ENCODE assay signal across 1 fruit fly cellular context in genomic region chr3L:22471586-22472291, dm6.
TF ChIP-seq lines count a peak whose summit lies in the region.

No protein-coding gene starts in this region.

TF ChIP-seq in whole organism, embryonic, 481 proteins besides CTCF, POLR2A, EP300 and RAD21 (continued from another document and continues in another):
- no peak for TF ChIP-seq CG1647 (GFP tag; optimal IDR thresholded peaks at IDR 0.05; lab: Kevin White, UChicago)
- no peak for TF ChIP-seq C15 (GFP tag; IDR thresholded peaks at IDR 0.05; lab: Robert Waterston, UW)
- no peak for TF ChIP-seq CG10979 (tag; optimal IDR thresholded peaks at IDR 0.05; lab: Kevin White, UChicago)
- no peak for TF ChIP-seq CG6654 (GFP tag; optimal IDR thresholded peaks at IDR 0.05; lab: Kevin White, UChicago)
- TF ChIP-seq Elba2 (GFP tag; optimal IDR thresholded peaks at IDR 0.05; lab: Kevin White, UChicago) = no peak
- TF ChIP-seq ham (GFP tag; IDR thresholded peaks at IDR 0.05; lab: Robert Waterston, UW) = no peak
- TF ChIP-seq CG4707 (GFP tag; optimal IDR thresholded peaks at IDR 0.05; lab: Kevin White, UChicago) = no peak
- 0 out of 2 replicates have a peak, but pooled peaks have one; percentile 30 for TF ChIP-seq CG14014 (GFP tag; IDR thresholded peaks at IDR 0.05; lab: Robert Waterston, UW)
- TF ChIP-seq TFAM (GFP tag; optimal IDR thresholded peaks at IDR 0.05; lab: Kevin White, UChicago) = no peak
- no peak for TF ChIP-seq CG10431 (GFP tag; optimal IDR thresholded peaks at IDR 0.05; lab: Kevin White, UChicago)
- TF ChIP-seq pum (GFP tag; optimal IDR thresholded peaks at IDR 0.05; lab: Kevin White, UChicago) = no peak
- 0 out of 2 replicates have a peak, but pooled peaks have one; percentile 14 for TF ChIP-seq ssp (GFP tag; IDR thresholded peaks at IDR 0.05; lab: Robert Waterston, UW)
- 0 out of 3 replicates have a peak, but pooled peaks have one; percentile 24 for TF ChIP-seq ci (GFP tag; IDR thresholded peaks at IDR 0.05; lab: Robert Waterston, UW)
- peak; percentile 66 for TF ChIP-seq CG32532 (GFP tag; IDR thresholded peaks at IDR 0.05; lab: Robert Waterston, UW)
- no peak for TF ChIP-seq Bgb (GFP tag; IDR thresholded peaks at IDR 0.05; lab: Robert Waterston, UW; ENCODE audit: partially characterized antibody)
- no peak for TF ChIP-seq zfh1 (GFP tag; IDR thresholded peaks at IDR 0.05; lab: Robert Waterston, UW)
- TF ChIP-seq Fer3 (tag; optimal IDR thresholded peaks at IDR 0.05; lab: Kevin White, UChicago) = peak; percentile 62
- no peak for TF ChIP-seq peb (GFP tag; IDR thresholded peaks at IDR 0.05; lab: Robert Waterston, UW)
- peak; percentile 57 for TF ChIP-seq CG10366 (GFP tag; IDR thresholded peaks at IDR 0.05; lab: Robert Waterston, UW)
- TF ChIP-seq CG4854 (GFP tag; optimal IDR thresholded peaks at IDR 0.05; lab: Kevin White, UChicago) = no peak
- no peak for TF ChIP-seq chn (GFP tag; optimal IDR thresholded peaks at IDR 0.05; lab: Kevin White, UChicago)
- no peak for TF ChIP-seq Optix (GFP tag; IDR thresholded peaks at IDR 0.05; lab: Robert Waterston, UW)
- no peak for TF ChIP-seq otp (GFP tag; IDR thresholded peaks at IDR 0.05; lab: Robert Waterston, UW)
- TF ChIP-seq disco-r (GFP tag; optimal IDR thresholded peaks at IDR 0.05; lab: Kevin White, UChicago) = no peak
- TF ChIP-seq ase (GFP tag; IDR thresholded peaks at IDR 0.05; lab: Robert Waterston, UW) = no peak
- TF ChIP-seq Side (GFP tag; optimal IDR thresholded peaks at IDR 0.05; lab: Kevin White, UChicago) = no peak
- no peak for TF ChIP-seq abd-A (tag; optimal IDR thresholded peaks at IDR 0.05; lab: Kevin White, UChicago)
- no peak for TF ChIP-seq nerfin-1 (tag; optimal IDR thresholded peaks at IDR 0.05; lab: Kevin White, UChicago)
- no peak for TF ChIP-seq CG14965 (GFP tag; optimal IDR thresholded peaks at IDR 0.05; lab: Kevin White, UChicago; ENCODE audit: borderline replicate concordance)
- TF ChIP-seq CG31441 (GFP tag; IDR thresholded peaks at IDR 0.05; lab: Robert Waterston, UW) = peak; percentile 52
- TF ChIP-seq nerfin-2 (GFP tag; IDR thresholded peaks at IDR 0.05; lab: Robert Waterston, UW; ENCODE audit: partially characterized antibody) = no peak
- TF ChIP-seq Hr51 (GFP tag; optimal IDR thresholded peaks at IDR 0.05; lab: Kevin White, UChicago) = peak in 1 of 2 experiments; percentile 67
- no peak for TF ChIP-seq Dip3 (GFP tag; optimal IDR thresholded peaks at IDR 0.05; lab: Kevin White, UChicago)
- no peak for TF ChIP-seq tio (GFP tag; optimal IDR thresholded peaks at IDR 0.05; lab: Kevin White, UChicago)
- TF ChIP-seq Lpt (GFP tag; optimal IDR thresholded peaks at IDR 0.05; lab: Kevin White, UChicago) = no peak
- no peak for TF ChIP-seq CG1602 (GFP tag; optimal IDR thresholded peaks at IDR 0.05; lab: Kevin White, UChicago)
- no peak for TF ChIP-seq unc-4 (GFP tag; IDR thresholded peaks at IDR 0.05; lab: Robert Waterston, UW; ENCODE audit: partially characterized antibody)
- no peak for TF ChIP-seq Xbp1 (GFP tag; optimal IDR thresholded peaks at IDR 0.05; lab: Kevin White, UChicago)
- no peak for TF ChIP-seq CG13123 (GFP tag; optimal IDR thresholded peaks at IDR 0.05; lab: Kevin White, UChicago)
- no peak for TF ChIP-seq hkb (optimal IDR thresholded peaks at IDR 0.05; lab: Kevin White, UChicago)
- peak; percentile 54 for TF ChIP-seq hkb (GFP tag; IDR thresholded peaks at IDR 0.05; lab: Robert Waterston, UW)
- peak; percentile 73 for TF ChIP-seq cwo (GFP tag; optimal IDR thresholded peaks at IDR 0.05; lab: Kevin White, UChicago)
- TF ChIP-seq CG13624 (GFP tag; optimal IDR thresholded peaks at IDR 0.05; lab: Kevin White, UChicago) = no peak
- TF ChIP-seq Dfd (GFP tag; optimal IDR thresholded peaks at IDR 0.05; lab: Kevin White, UChicago) = no peak
- TF ChIP-seq phol (tag; optimal IDR thresholded peaks at IDR 0.05; lab: Kevin White, UChicago) = peak; percentile 37
- TF ChIP-seq CG34422 (GFP tag; IDR thresholded peaks at IDR 0.05; lab: Robert Waterston, UW) = peak; percentile 37; the same call in 1 of the 3 replicates
- no peak for TF ChIP-seq gce (GFP tag; IDR thresholded peaks at IDR 0.05; lab: Robert Waterston, UW)
- TF ChIP-seq insv (GFP tag; optimal IDR thresholded peaks at IDR 0.05; lab: Kevin White, UChicago) = no peak
- no peak for TF ChIP-seq NK7.1 (GFP tag; optimal IDR thresholded peaks at IDR 0.05; lab: Kevin White, UChicago)
- no peak for TF ChIP-seq Sry-δ (GFP tag; optimal IDR thresholded peaks at IDR 0.05; lab: Kevin White, UChicago)
- TF ChIP-seq CG11093 (GFP tag; IDR thresholded peaks at IDR 0.05; lab: Robert Waterston, UW) = no peak
- TF ChIP-seq Adf1 (GFP tag; IDR thresholded peaks at IDR 0.05; lab: Robert Waterston, UW) = no peak
- no peak for TF ChIP-seq Bdp1 (GFP tag; optimal IDR thresholded peaks at IDR 0.05; lab: Kevin White, UChicago)
- TF ChIP-seq CG9215 (GFP tag; IDR thresholded peaks at IDR 0.05; lab: Robert Waterston, UW) = peak; percentile 40; the same call in 1 of the 2 replicates
- TF ChIP-seq sug (tag; optimal IDR thresholded peaks at IDR 0.05; lab: Kevin White, UChicago) = peak; percentile 92
- TF ChIP-seq CG3407 (GFP tag; optimal IDR thresholded peaks at IDR 0.05; lab: Kevin White, UChicago) = no peak
- peak; percentile 16; the same call in 1 of the 2 replicates for TF ChIP-seq ttk (GFP tag; IDR thresholded peaks at IDR 0.05; lab: Robert Waterston, UW)
- no peak for TF ChIP-seq CG12071 (GFP tag; optimal IDR thresholded peaks at IDR 0.05; lab: Kevin White, UChicago)
- peak; percentile 41; the same call in 1 of the 2 replicates for TF ChIP-seq rib (GFP tag; IDR thresholded peaks at IDR 0.05; lab: Robert Waterston, UW)
- TF ChIP-seq NC2β (GFP tag; optimal IDR thresholded peaks at IDR 0.05; lab: Kevin White, UChicago) = no peak
- TF ChIP-seq CG3847 (GFP tag; IDR thresholded peaks at IDR 0.05; lab: Robert Waterston, UW) = peak; percentile 49; the same call in 1 of the 2 replicates
- no peak for TF ChIP-seq pb (GFP tag; optimal IDR thresholded peaks at IDR 0.05; lab: Kevin White, UChicago)
- no peak for TF ChIP-seq BEAF-32 (GFP tag; optimal IDR thresholded peaks at IDR 0.05; lab: Kevin White, UChicago)
- no peak for TF ChIP-seq CG30431 (GFP tag; optimal IDR thresholded peaks at IDR 0.05; lab: Kevin White, UChicago)
- peak; percentile 67 for TF ChIP-seq CG18619 (GFP tag; optimal IDR thresholded peaks at IDR 0.05; lab: Kevin White, UChicago)
- no peak for TF ChIP-seq odd (GFP tag; optimal IDR thresholded peaks at IDR 0.05; lab: Kevin White, UChicago)
- TF ChIP-seq CG11504 (tag; optimal IDR thresholded peaks at IDR 0.05; lab: Kevin White, UChicago) = peak; percentile 71
- TF ChIP-seq zen (tag; optimal IDR thresholded peaks at IDR 0.05; lab: Kevin White, UChicago) = no peak
- TF ChIP-seq CG3065 (GFP tag; optimal IDR thresholded peaks at IDR 0.05; lab: Kevin White, UChicago) = no peak
- no peak for TF ChIP-seq CG18476 (GFP tag; optimal IDR thresholded peaks at IDR 0.05; lab: Kevin White, UChicago)
- TF ChIP-seq CG6175 (GFP tag; IDR thresholded peaks at IDR 0.05; lab: Robert Waterston, UW) = no peak
- TF ChIP-seq CG9817 (tag; optimal IDR thresholded peaks at IDR 0.05; lab: Kevin White, UChicago) = peak; percentile 60
- TF ChIP-seq bowl (GFP tag; IDR thresholded peaks at IDR 0.05; lab: Robert Waterston, UW) = no peak
- TF ChIP-seq CG6791 (GFP tag; IDR thresholded peaks at IDR 0.05; lab: Robert Waterston, UW; ENCODE audit: partially characterized antibody) = no peak
- TF ChIP-seq oc (tag; optimal IDR thresholded peaks at IDR 0.05; lab: Kevin White, UChicago) = peak; percentile 36
- no peak for TF ChIP-seq Fer1 (GFP tag; optimal IDR thresholded peaks at IDR 0.05; lab: Kevin White, UChicago)
- peak; percentile 78 for TF ChIP-seq caup (GFP tag; optimal IDR thresholded peaks at IDR 0.05; lab: Kevin White, UChicago; ENCODE audit: severe bottlenecking)
- TF ChIP-seq CG18764 (GFP tag; optimal IDR thresholded peaks at IDR 0.05; lab: Kevin White, UChicago) = no peak
- no peak for TF ChIP-seq so (GFP tag; IDR thresholded peaks at IDR 0.05; lab: Robert Waterston, UW)
- no peak for TF ChIP-seq Chrac-16 (GFP tag; optimal IDR thresholded peaks at IDR 0.05; lab: Kevin White, UChicago)
- no peak for TF ChIP-seq CG14860 (GFP tag; IDR thresholded peaks at IDR 0.05; lab: Robert Waterston, UW; ENCODE audit: partially characterized antibody)
- no peak for TF ChIP-seq p53 (GFP tag; optimal IDR thresholded peaks at IDR 0.05; lab: Kevin White, UChicago)
- no peak for TF ChIP-seq Atf3 (GFP tag; optimal IDR thresholded peaks at IDR 0.05; lab: Kevin White, UChicago)
- no peak for TF ChIP-seq Oaz (GFP tag; IDR thresholded peaks at IDR 0.05; lab: Robert Waterston, UW)
- TF ChIP-seq Ptx1 (GFP tag; IDR thresholded peaks at IDR 0.05; lab: Robert Waterston, UW) = peak; percentile 62
- TF ChIP-seq GATAe (GFP tag; conservative IDR thresholded peaks at IDR 0.05; lab: Robert Waterston, UW) = peak; percentile 87
- TF ChIP-seq dmrt11E (tag; optimal IDR thresholded peaks at IDR 0.05; lab: Kevin White, UChicago) = no peak
- peak; percentile 28 for TF ChIP-seq Blimp-1 (GFP tag; optimal IDR thresholded peaks at IDR 0.05; lab: Kevin White, UChicago)
- no peak for TF ChIP-seq CG14710 (tag; optimal IDR thresholded peaks at IDR 0.05; lab: Kevin White, UChicago)
- TF ChIP-seq lov (optimal IDR thresholded peaks at IDR 0.05; lab: Kevin White, UChicago) = no peak
- TF ChIP-seq lov (GFP tag; IDR thresholded peaks at IDR 0.05; lab: Robert Waterston, UW) = no peak
- TF ChIP-seq kni (GFP tag; optimal IDR thresholded peaks at IDR 0.05; lab: Kevin White, UChicago) = no peak
- TF ChIP-seq pan (optimal IDR thresholded peaks at IDR 0.05; lab: Kevin White, UChicago) = no peak
- TF ChIP-seq pan (GFP tag; optimal IDR thresholded peaks at IDR 0.05 in 1 of 2, IDR thresholded peaks at IDR 0.05 in 1 of 2) = peak in 1 of 2 experiments; percentile 46
- peak; percentile 48; the same call in 1 of the 2 replicates for TF ChIP-seq lmd (GFP tag; IDR thresholded peaks at IDR 0.05; lab: Robert Waterston, UW)
- no peak for TF ChIP-seq cad (GFP tag; optimal IDR thresholded peaks at IDR 0.05; lab: Kevin White, UChicago)
- no peak for TF ChIP-seq CG1832 (GFP tag; optimal IDR thresholded peaks at IDR 0.05; lab: Kevin White, UChicago)
- no peak for TF ChIP-seq luna (GFP tag; optimal IDR thresholded peaks at IDR 0.05; lab: Kevin White, UChicago)
- no peak for TF ChIP-seq Hsf (GFP tag; optimal IDR thresholded peaks at IDR 0.05; lab: Kevin White, UChicago)
- no peak for TF ChIP-seq CG30020 (tag; optimal IDR thresholded peaks at IDR 0.05; lab: Kevin White, UChicago)
- no peak for TF ChIP-seq CG7987 (GFP tag; optimal IDR thresholded peaks at IDR 0.05; lab: Kevin White, UChicago)
- no peak for TF ChIP-seq CG18262 (tag; optimal IDR thresholded peaks at IDR 0.05; lab: Kevin White, UChicago)
- TF ChIP-seq D19B (GFP tag; optimal IDR thresholded peaks at IDR 0.05; lab: Kevin White, UChicago) = peak; percentile 52
- TF ChIP-seq sna (GFP tag; IDR thresholded peaks at IDR 0.05; lab: Robert Waterston, UW; ENCODE audit: partially characterized antibody) = no peak
- TF ChIP-seq slou (GFP tag; optimal IDR thresholded peaks at IDR 0.05; lab: Kevin White, UChicago) = no peak
- TF ChIP-seq Nf-YA (GFP tag; IDR thresholded peaks at IDR 0.05; lab: Robert Waterston, UW) = no peak
- peak; percentile 84 for TF ChIP-seq lab (GFP tag; optimal IDR thresholded peaks at IDR 0.05; lab: Kevin White, UChicago)
- no peak for TF ChIP-seq Mes4 (GFP tag; optimal IDR thresholded peaks at IDR 0.05; lab: Kevin White, UChicago)
- no peak for TF ChIP-seq Dref (GFP tag; IDR thresholded peaks at IDR 0.05; lab: Robert Waterston, UW)
- TF ChIP-seq Sry-β (GFP tag; optimal IDR thresholded peaks at IDR 0.05; lab: Kevin White, UChicago) = no peak
- TF ChIP-seq mam (GFP tag; optimal IDR thresholded peaks at IDR 0.05; lab: Kevin White, UChicago) = no peak
- TF ChIP-seq CG10565 (GFP tag; optimal IDR thresholded peaks at IDR 0.05; lab: Kevin White, UChicago) = no peak
- TF ChIP-seq Dll (GFP tag; IDR thresholded peaks at IDR 0.05; lab: Robert Waterston, UW; ENCODE audit: partially characterized antibody) = no peak
- TF ChIP-seq pfk (GFP tag; optimal IDR thresholded peaks at IDR 0.05; lab: Kevin White, UChicago) = no peak
- no peak for TF ChIP-seq CG2129 (GFP tag; IDR thresholded peaks at IDR 0.05; lab: Robert Waterston, UW; ENCODE audit: partially characterized antibody)
- no peak for TF ChIP-seq CG1529 (GFP tag; optimal IDR thresholded peaks at IDR 0.05; lab: Kevin White, UChicago)
- TF ChIP-seq prd (optimal IDR thresholded peaks at IDR 0.05; lab: Kevin White, UChicago) = no peak
- TF ChIP-seq prd (GFP tag; IDR thresholded peaks at IDR 0.05; lab: Robert Waterston, UW) = peak; percentile 53; the same call in 2 of the 3 replicates
- TF ChIP-seq CG7745 (tag; optimal IDR thresholded peaks at IDR 0.05; lab: Kevin White, UChicago) = no peak
- TF ChIP-seq Dp (GFP tag; optimal IDR thresholded peaks at IDR 0.05; lab: Kevin White, UChicago) = no peak
- TF ChIP-seq scrt (GFP tag; optimal IDR thresholded peaks at IDR 0.05; lab: Kevin White, UChicago) = peak; percentile 33
- TF ChIP-seq CG10959 (GFP tag; IDR thresholded peaks at IDR 0.05; lab: Robert Waterston, UW) = no peak
- TF ChIP-seq Dek (tag; optimal IDR thresholded peaks at IDR 0.05; lab: Kevin White, UChicago) = peak; percentile 73
- no peak for TF ChIP-seq bigmax (GFP tag; optimal IDR thresholded peaks at IDR 0.05; lab: Kevin White, UChicago)
- TF ChIP-seq CG6689 (GFP tag; IDR thresholded peaks at IDR 0.05; lab: Robert Waterston, UW) = peak; percentile 40; the same call in 1 of the 2 replicates
- TF ChIP-seq CG2889 (GFP tag; IDR thresholded peaks at IDR 0.05; lab: Robert Waterston, UW) = no peak
- TF ChIP-seq CG2120 (GFP tag; optimal IDR thresholded peaks at IDR 0.05; lab: Kevin White, UChicago) = peak; percentile 59
- TF ChIP-seq gfzf (GFP tag; optimal IDR thresholded peaks at IDR 0.05; lab: Kevin White, UChicago) = no peak
- no peak for TF ChIP-seq Kr (GFP tag; optimal IDR thresholded peaks at IDR 0.05; lab: Kevin White, UChicago)
- TF ChIP-seq nau (GFP tag; optimal IDR thresholded peaks at IDR 0.05; lab: Kevin White, UChicago) = no peak
- TF ChIP-seq Ets65A (GFP tag; lab: Kevin White, UChicago) = peak; percentile 46
- TF ChIP-seq CG8281 (tag; optimal IDR thresholded peaks at IDR 0.05; lab: Kevin White, UChicago) = no peak
- TF ChIP-seq CG11560 (tag; IDR thresholded peaks at IDR 0.05; lab: Robert Waterston, UW) = 0 out of 3 replicates have a peak, but pooled peaks have one; percentile 40
- no peak for TF ChIP-seq onecut (GFP tag; IDR thresholded peaks at IDR 0.05; lab: Robert Waterston, UW)
- TF ChIP-seq dan (GFP tag; IDR thresholded peaks at IDR 0.05; lab: Robert Waterston, UW) = no peak
